Fruit fly (Drosophila melanogaster) whole organism, wandering third instar larva: ENCODE results near the gene wge.

ENCODE experiments used
- Abd-B ChIP-seq: fragments of >200 bp; optimal IDR thresholded peaks from 2 replicates; lab custom pipeline; 2017; ENCODE audit warnings: missing biosample characterization, missing genetic modification characterization
- CG32264 ChIP-seq: fragments of 200-800 bp; sonication (Bioruptor generic); optimal IDR thresholded peaks from 2 replicates; lab custom pipeline; 2016; ENCODE audit warnings: missing biosample characterization, missing genetic modification characterization
- CG9705 ChIP-seq: fragments of 200-800 bp; sonication (Bioruptor generic); optimal IDR thresholded peaks from 2 replicates; lab custom pipeline; 2018; ENCODE audit warnings: missing biosample characterization, mild to moderate bottlenecking, missing genetic modification characterization
- CrebA ChIP-seq: fragments of 200-800 bp; sonication (Bioruptor generic); optimal IDR thresholded peaks from 2 replicates; lab custom pipeline; 2016; ENCODE audit warnings: missing biosample characterization, mild to moderate bottlenecking, missing genetic modification characterization, borderline replicate concordance
- Dfd ChIP-seq: fragments of >200 bp; optimal IDR thresholded peaks from 2 replicates; lab custom pipeline; 2017; ENCODE audit warnings: missing biosample characterization, missing genetic modification characterization
- Dif ChIP-seq: fragments of 200-275, 200-300 bp; sonication (Bioruptor generic); optimal IDR thresholded peaks from 2 replicates; lab custom pipeline; 2018; ENCODE audit warnings: missing biosample characterization, missing genetic modification characterization; ENCODE audit not compliant: partially characterized antibody
- GATAd ChIP-seq: sonication (Bioruptor generic); optimal IDR thresholded peaks from 2 replicates; lab custom pipeline; 2016; ENCODE audit warnings: missing biosample characterization, missing genetic modification characterization
- HLH106 ChIP-seq: fragments of 200-800 bp; optimal IDR thresholded peaks from 3 replicates; lab custom pipeline; 2019; ENCODE audit warnings: missing biosample characterization, mild to moderate bottlenecking, missing genetic modification characterization, moderate library complexity
- Hnf4 ChIP-seq: fragments of 200-800 bp; sonication (Bioruptor generic); optimal IDR thresholded peaks from 2 replicates; lab custom pipeline; 2016; ENCODE audit warnings: missing biosample characterization, mild to moderate bottlenecking, missing genetic modification characterization
- Hr78 ChIP-seq: fragments of >200 bp; optimal IDR thresholded peaks from 2 replicates; lab custom pipeline; 2017; ENCODE audit warnings: missing biosample characterization, missing genetic modification characterization
- Hr83 ChIP-seq: fragments of 200-300 bp; sonication (Bioruptor generic); optimal IDR thresholded peaks from 2 replicates; lab custom pipeline; 2016; ENCODE audit warnings: missing biosample characterization, mild to moderate bottlenecking, missing genetic modification characterization, moderate library complexity; ENCODE audit not compliant: poor library complexity, severe bottlenecking
- Jra ChIP-seq: sonication (Bioruptor generic); optimal IDR thresholded peaks from 2 replicates; lab custom pipeline; 2016; ENCODE audit warnings: missing biosample characterization, missing genetic modification characterization
- Mio ChIP-seq: sonication (Bioruptor generic); optimal IDR thresholded peaks from 2 replicates; lab custom pipeline; 2016; ENCODE audit warnings: missing biosample characterization, missing genetic modification characterization
- Myc ChIP-seq: fragments of >200 bp; optimal IDR thresholded peaks from 2 replicates; lab custom pipeline; 2017
- N ChIP-seq: fragments of >200 bp; optimal IDR thresholded peaks from 2 replicates; lab custom pipeline; 2018; ENCODE audit warnings: missing biosample characterization, missing external identifiers, missing genetic modification characterization
- OdsH ChIP-seq: fragments of 200-800 bp; sonication (Bioruptor generic); optimal IDR thresholded peaks from 2 replicates; lab custom pipeline; 2016; ENCODE audit warnings: missing biosample characterization, mild to moderate bottlenecking, missing genetic modification characterization
- Rel ChIP-seq, 2 experiments: fragments of 200-800 bp; sonication (Bioruptor generic) in 1 of 2; optimal IDR thresholded peaks; 2 replicates in 1 of 2; 3 replicates in 1 of 2; lab custom pipeline; 2016 to 2019; ENCODE audit warnings: mild to moderate bottlenecking in 2 of 2, missing biosample characterization in 2 of 2, missing genetic modification characterization in 2 of 2, moderate library complexity in 1 of 2
- Sp1 ChIP-seq: fragments of 200-800 bp; sonication (Bioruptor generic); optimal IDR thresholded peaks from 3 replicates; lab custom pipeline; 2019; ENCODE audit warnings: missing biosample characterization, mild to moderate bottlenecking, missing genetic modification characterization, moderate library complexity
- Vsx2 ChIP-seq: fragments of 200-300, 225-300 bp; sonication (Bioruptor generic); optimal IDR thresholded peaks from 2 replicates; lab custom pipeline; 2018; ENCODE audit warnings: missing biosample characterization, missing genetic modification characterization; ENCODE audit not compliant: partially characterized antibody
- br ChIP-seq: fragments of 200-800 bp; sonication (Bioruptor generic); optimal IDR thresholded peaks from 2 replicates; lab custom pipeline; 2016; ENCODE audit warnings: missing biosample characterization, missing genetic modification characterization
- brk ChIP-seq: fragments of 200-800 bp; sonication (Bioruptor generic); optimal IDR thresholded peaks from 2 replicates; lab custom pipeline; 2016; ENCODE audit warnings: missing biosample characterization, mild to moderate bottlenecking, missing genetic modification characterization
- dl ChIP-seq, 2 experiments: fragments of 175-275, 200-275 bp in 1 of 2; fragments of 200-275 bp in 1 of 2; sonication (Bioruptor generic); optimal IDR thresholded peaks; lab custom pipeline; 2018; ENCODE audit warnings: mild to moderate bottlenecking in 2 of 2, missing biosample characterization in 2 of 2, missing genetic modification characterization in 2 of 2, moderate library complexity in 2 of 2; ENCODE audit not compliant: partially characterized antibody in 2 of 2, insufficient read depth in 1 of 2
- dmrt93B ChIP-seq: fragments of 200-800 bp; sonication (Bioruptor generic); optimal IDR thresholded peaks from 2 replicates; lab custom pipeline; 2018; ENCODE audit warnings: missing biosample characterization, mild to moderate bottlenecking, missing genetic modification characterization
- dsf ChIP-seq: sonication (Bioruptor generic); optimal IDR thresholded peaks from 2 replicates; lab custom pipeline; 2016; ENCODE audit warnings: missing biosample characterization, missing genetic modification characterization, borderline replicate concordance
- ey ChIP-seq: fragments of 200-800 bp; sonication (Bioruptor generic); optimal IDR thresholded peaks from 2 replicates; lab custom pipeline; 2016; ENCODE audit warnings: missing biosample characterization, missing genetic modification characterization
- foxo ChIP-seq, 2 experiments: fragments of 200-800 bp; sonication (Bioruptor generic); optimal IDR thresholded peaks; 2 replicates in 1 of 2; 3 replicates in 1 of 2; lab custom pipeline; 2016 to 2017; ENCODE audit warnings: missing biosample characterization in 2 of 2, missing genetic modification characterization in 2 of 2
- fru ChIP-seq: fragments of 200-800 bp; sonication (Bioruptor generic); optimal IDR thresholded peaks from 3 replicates; lab custom pipeline; 2016; ENCODE audit warnings: missing biosample characterization, mild to moderate bottlenecking, missing genetic modification characterization
- h ChIP-seq: fragments of 200-800 bp; sonication (Bioruptor generic); optimal IDR thresholded peaks from 3 replicates; lab custom pipeline; 2016; ENCODE audit warnings: missing biosample characterization, mild to moderate bottlenecking, missing genetic modification characterization
- jim ChIP-seq: fragments of 175-275, 200-325 bp; sonication (Bioruptor generic); optimal IDR thresholded peaks from 2 replicates; lab custom pipeline; 2016; ENCODE audit warnings: missing biosample characterization, mild to moderate bottlenecking, missing genetic modification characterization
- lola ChIP-seq: fragments of >200 bp; optimal IDR thresholded peaks from 2 replicates; lab custom pipeline; 2017; ENCODE audit warnings: missing biosample characterization, missing genetic modification characterization
- pan ChIP-seq: fragments of >200 bp; optimal IDR thresholded peaks from 2 replicates; lab custom pipeline; 2017
- psq ChIP-seq: fragments of 200-800 bp; sonication (Bioruptor generic); optimal IDR thresholded peaks from 3 replicates; lab custom pipeline; 2017; ENCODE audit warnings: missing biosample characterization, mild to moderate bottlenecking, missing genetic modification characterization, moderate library complexity
- rgr ChIP-seq: fragments of 200-800 bp; sonication (Bioruptor generic); optimal IDR thresholded peaks from 3 replicates; lab custom pipeline; 2016; ENCODE audit warnings: missing biosample characterization, mild to moderate bottlenecking, missing genetic modification characterization
- sage ChIP-seq: fragments of 200-800 bp; sonication (Bioruptor generic); optimal IDR thresholded peaks from 2 replicates; lab custom pipeline; 2016; ENCODE audit warnings: missing biosample characterization, mild to moderate bottlenecking, missing genetic modification characterization
- sv ChIP-seq: fragments of 200-800 bp; sonication (Bioruptor generic); optimal IDR thresholded peaks from 3 replicates; lab custom pipeline; 2016; ENCODE audit warnings: missing biosample characterization, missing genetic modification characterization
- tai ChIP-seq: sonication (Bioruptor generic); optimal IDR thresholded peaks from 2 replicates; lab custom pipeline; 2016; ENCODE audit warnings: missing biosample characterization, missing genetic modification characterization
- usp ChIP-seq: fragments of >200 bp; optimal IDR thresholded peaks from 2 replicates; lab custom pipeline; 2017; ENCODE audit warnings: missing biosample characterization, missing genetic modification characterization
- woc ChIP-seq: sonication (Bioruptor generic); optimal IDR thresholded peaks from 2 replicates; lab custom pipeline; 2016; ENCODE audit warnings: missing biosample characterization, mild to moderate bottlenecking, missing genetic modification characterization

Gene wge

dm6 chr3R:22726031-22726770 lies 5.3 kb upstream of the wge start, which contains the start of gene RNF220:
RNF220 (minus strand) TSS chr3R:22726414.
- TF ChIP-seq Myc = peak; percentile 32
- peak; percentile 15 for TF ChIP-seq fru
- TF ChIP-seq tai (GFP tag; lab: Kevin White, UChicago) = no peak
- TF ChIP-seq HLH106 = peak; percentile 30
- TF ChIP-seq Sp1 = no peak
- no peak for TF ChIP-seq Vsx2

- TF ChIP-seq psq (GFP tag; lab: Kevin White, UChicago) (peak; percentile 62), Dif (GFP tag; lab: Kevin White, UChicago) (no peak), OdsH (peak; percentile 54), lola (GFP tag; lab: Kevin White, UChicago) (no peak), Hr78 (GFP tag; lab: Kevin White, UChicago) (no peak), CG32264 (GFP tag; lab: Kevin White, UChicago) (peak; percentile 27), Rel (GFP tag; optimal IDR thresholded peaks at IDR 0.05; lab: Kevin White, UChicago) (no peak), Rel (tag; optimal IDR thresholded peaks at IDR 0.05; lab: Kevin White, UChicago) (peak; percentile 37), Jra (GFP tag; lab: Kevin White, UChicago) (peak; percentile 40), sage (GFP tag; lab: Kevin White, UChicago) (peak; percentile 9), fru (peak; percentile 51), dmrt93B (GFP tag; lab: Kevin White, UChicago) (peak; percentile 3), br (GFP tag; lab: Kevin White, UChicago) (peak; percentile 16), usp (GFP tag; lab: Kevin White, UChicago) (no peak), Vsx2 (no peak), woc (GFP tag; lab: Kevin White, UChicago) (peak; percentile 63), dsf (GFP tag; lab: Kevin White, UChicago) (peak; percentile 4), dl (GFP tag; optimal IDR thresholded peaks at IDR 0.05; lab: Kevin White, UChicago; ENCODE audit: insufficient read depth in 1 of 2, partially characterized antibody in 2 of 2) (no peak), HLH106 (peak; percentile 68), pan (lab: Kevin White, UChicago) (no peak), h (peak; percentile 54), brk (no peak), Dfd (GFP tag; lab: Kevin White, UChicago) (no peak), Mio (GFP tag; lab: Kevin White, UChicago) (no peak), foxo (GFP tag; optimal IDR thresholded peaks at IDR 0.05; lab: Kevin White, UChicago) (peak in 1 of 2 experiments; percentile 73), Sp1 (peak; percentile 75), CG9705 (GFP tag; lab: Kevin White, UChicago) (peak; percentile 3), Myc (peak; percentile 26), jim (GFP tag; lab: Kevin White, UChicago) (no peak), GATAd (GFP tag; lab: Kevin White, UChicago) (no peak), CrebA (GFP tag; lab: Kevin White, UChicago) (no peak), Hr83 (GFP tag; lab: Kevin White, UChicago) (peak; percentile 80), ey (GFP tag; lab: Kevin White, UChicago) (peak; percentile 23), Abd-B (GFP tag; lab: Kevin White, UChicago) (no peak), sv (peak; percentile 55), rgr (GFP tag; lab: Kevin White, UChicago) (peak; percentile 72), Hnf4 (GFP tag; lab: Kevin White, UChicago) (no peak), tai (GFP tag; lab: Kevin White, UChicago) (no peak), N (no peak)
- TF ChIP-seq, all 38 proteins: peak for 21
Measured at dm6 chr3R:22724149-22724973, 3.4 kb upstream of the wge start, which contains the start of gene Irp-1A. Irp-1A (minus strand) TSS chr3R:22724587.
